Worm (Caenorhabditis elegans): ENCODE results near the gene rocf-1.

Gene rocf-1

ce11 chrV:15478597-15478996 lies 14.3 kb upstream of the rocf-1 start, which contains the start of gene C06B8.2:
Gene C06B8.2 (minus strand): TSS chrV:15478749.
- TF ChIP-seq D1046.2 (GFP tag; IDR thresholded peaks at IDR 0.05) (no peak), nhr-28 (tag; optimal IDR thresholded peaks at IDR 0.05) (peak; percentile 88), saeg-2 (GFP tag; IDR thresholded peaks at IDR 0.05) (no peak), F49E8.2 (tag; optimal IDR thresholded peaks at IDR 0.05; ENCODE audit: borderline replicate concordance) (no peak), lin-13 (GFP tag; optimal IDR thresholded peaks at IDR 0.05) (no peak), Y75B8A.6 (GFP tag; IDR thresholded peaks at IDR 0.05) (no peak), ztf-7 (tag; optimal IDR thresholded peaks at IDR 0.05) (no peak), dmd-8 (GFP tag; IDR thresholded peaks at IDR 0.05) (no peak), pqm-1 (tag; optimal IDR thresholded peaks at IDR 0.05) (peak; percentile 45), mdt-29 (GFP tag; IDR thresholded peaks at IDR 0.05) (no peak), daf-8 (GFP tag; IDR thresholded peaks at IDR 0.05) (no peak), dve-1 (tag; optimal IDR thresholded peaks at IDR 0.05; ENCODE audit: insufficient read depth) (no peak), mdl-1 (tag; optimal IDR thresholded peaks at IDR 0.05) (no peak)

DNA sequence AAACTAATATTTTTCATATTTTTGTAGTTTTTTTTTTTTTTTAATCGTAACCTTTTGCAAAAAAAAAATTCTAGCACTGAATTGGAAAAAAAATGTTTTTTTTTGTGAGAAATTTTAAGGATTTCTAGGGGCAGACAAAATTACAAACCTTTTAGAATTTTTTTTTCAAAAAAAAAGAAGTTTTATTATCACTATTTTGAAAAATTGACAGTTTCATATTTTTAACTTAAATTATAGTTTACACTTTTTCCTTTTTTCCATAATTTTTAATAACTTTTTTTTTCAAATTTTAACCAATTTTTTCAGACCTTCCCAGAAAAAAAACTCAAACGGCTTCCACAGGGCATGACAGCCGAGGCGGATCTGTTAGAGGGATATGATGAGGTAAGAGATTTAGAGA lies 6.7 kb upstream of the rocf-1 start, which contains the start of gene dpf-1:
Gene dpf-1, plus strand, starts transcription at position 301 of the 400 bp plus-strand sequence.
- TF ChIP-seq tag-97 (GFP tag; IDR thresholded peaks at IDR 0.05), result no peak
- TF ChIP-seq nhr-42 (GFP tag; IDR thresholded peaks at IDR 0.05), result no peak

DNA sequence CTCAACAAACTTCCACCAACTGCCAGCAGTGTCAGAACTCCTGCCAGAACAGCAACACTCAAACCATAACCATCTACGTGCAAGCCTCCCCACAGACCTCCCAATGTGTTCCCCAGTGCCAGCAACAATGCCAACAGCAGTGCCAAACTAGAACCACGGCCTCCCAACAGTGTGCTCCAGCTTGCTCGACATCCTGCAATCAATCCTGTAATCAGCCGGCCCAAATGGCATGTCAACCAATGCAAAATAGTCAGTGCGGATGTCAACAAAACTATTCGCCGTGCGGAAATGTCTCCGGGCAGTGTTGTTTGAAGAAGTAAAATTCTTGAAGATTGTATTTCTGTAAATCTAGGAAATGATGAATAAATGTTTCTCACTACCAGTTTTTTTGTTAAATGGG lies 2.4 kb upstream of the rocf-1 start:
- TF ChIP-seq aha-1 (tag) (peak; percentile 59), madf-5 (GFP tag; IDR thresholded peaks at IDR 0.05) (no peak), daf-16 (GFP tag; optimal IDR thresholded peaks at IDR 0.05) (no peak), daf-16 (tag; optimal IDR thresholded peaks at IDR 0.05) (no peak), unc-62 (GFP tag; optimal IDR thresholded peaks at IDR 0.05 in 1 of 2) (peak in 1 of 2 experiments; percentile 84), unc-62 (tag; optimal IDR thresholded peaks at IDR 0.05) (no peak), madf-9 (GFP tag; conservative IDR thresholded peaks at IDR 0.05) (no peak), zip-2 (tag; optimal IDR thresholded peaks at IDR 0.05) (no peak), daf-8 (GFP tag; IDR thresholded peaks at IDR 0.05) (no peak), hif-1 (tag; optimal IDR thresholded peaks at IDR 0.05) (no peak)

ce11 chrV:15466017-15466416 lies 1.7 kb upstream of the rocf-1 start:
- TF ChIP-seq set-16 (GFP tag; IDR thresholded peaks at IDR 0.05) (peak; percentile 50; the same call in 1 of the 2 replicates), hmg-1.1 (GFP tag; IDR thresholded peaks at IDR 0.05) (no peak), spr-1 (tag; optimal IDR thresholded peaks at IDR 0.05) (no peak), T20F7.1 (GFP tag; optimal IDR thresholded peaks at IDR 0.05) (no peak)

DNA sequence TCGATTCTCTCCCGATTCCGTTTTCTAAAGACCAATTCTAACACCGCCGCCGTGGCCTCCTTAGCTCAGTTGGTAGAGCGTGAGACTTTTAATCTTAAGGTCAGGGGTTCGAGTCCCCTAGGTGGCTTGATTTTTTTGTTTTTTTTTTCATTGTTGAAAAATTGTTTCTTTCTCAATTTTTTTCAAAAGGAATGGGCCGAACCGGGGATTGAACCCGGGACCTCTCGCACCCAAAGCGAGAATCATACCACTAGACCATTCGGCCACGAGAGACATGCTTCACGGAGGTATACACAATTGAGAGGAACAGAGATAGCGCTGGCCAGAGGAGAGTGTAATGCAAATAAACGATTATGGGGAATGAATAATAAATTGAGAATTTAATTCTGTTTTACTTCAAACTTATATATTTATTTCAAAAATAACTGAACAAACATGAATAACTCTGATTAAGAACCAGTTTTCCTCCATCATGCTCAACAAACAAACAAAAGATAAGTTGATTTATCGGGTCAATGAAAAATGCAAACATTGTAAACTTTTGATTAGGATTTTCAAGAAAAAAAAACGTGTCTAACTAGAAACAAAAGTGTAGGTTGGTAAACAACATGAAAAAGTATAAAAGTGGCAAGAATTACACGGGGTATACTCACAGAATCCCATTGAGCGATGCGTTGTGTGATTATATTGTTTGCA lies 878 bp upstream of the rocf-1 start, which contains the start of gene pqn-71:
Gene pqn-71, plus strand, starts transcription at position 646 of the 696 bp plus-strand sequence.
- TF ChIP-seq dpl-1 (GFP tag; optimal IDR thresholded peaks at IDR 0.05), result peak; percentile 66
- peak; percentile 91 for TF ChIP-seq F49E8.2 (tag; optimal IDR thresholded peaks at IDR 0.05; ENCODE audit: borderline replicate concordance)
- peak; percentile 60 for TF ChIP-seq ZK337.2 (GFP tag; IDR thresholded peaks at IDR 0.05)
- peak; percentile 95 for TF ChIP-seq rbr-2 (tag; optimal IDR thresholded peaks at IDR 0.05)
- peak; percentile 80 for TF ChIP-seq nhr-25 (tag; optimal IDR thresholded peaks at IDR 0.05; ENCODE audit: borderline replicate concordance, insufficient read depth)
- peak in 1 of 2 experiments; percentile 15 for TF ChIP-seq unc-62 (GFP tag; optimal IDR thresholded peaks at IDR 0.05 in 1 of 2)
- no peak for TF ChIP-seq unc-62 (tag; optimal IDR thresholded peaks at IDR 0.05)
- TF ChIP-seq mdt-29 (GFP tag; IDR thresholded peaks at IDR 0.05), result peak; percentile 93
- peak; percentile 83 for TF ChIP-seq gei-8 (GFP tag; optimal IDR thresholded peaks at IDR 0.05)
- TF ChIP-seq nhr-237 (tag; optimal IDR thresholded peaks at IDR 0.05), result peak; percentile 46
- peak; percentile 74 for TF ChIP-seq ceh-32 (tag; optimal IDR thresholded peaks at IDR 0.05; ENCODE audit: poor library complexity)
- no peak for TF ChIP-seq ama-1 (optimal IDR thresholded peaks at IDR 0.05)
- peak; percentile 97 for TF ChIP-seq hmg-1.1 (GFP tag; IDR thresholded peaks at IDR 0.05)
- peak; percentile 95 for TF ChIP-seq T26A8.4 (GFP tag; IDR thresholded peaks at IDR 0.05)
- peak; percentile 12 for TF ChIP-seq nhr-76 (tag; optimal IDR thresholded peaks at IDR 0.05)
- peak; percentile 90 for TF ChIP-seq lir-3 (tag; optimal IDR thresholded peaks at IDR 0.05)
- peak; percentile 95 for TF ChIP-seq F44E2.7 (GFP tag; IDR thresholded peaks at IDR 0.05)
- peak; percentile 79 for TF ChIP-seq zfp-2 (tag; optimal IDR thresholded peaks at IDR 0.05)
- peak; percentile 96 for TF ChIP-seq mep-1 (tag; optimal IDR thresholded peaks at IDR 0.05)
- TF ChIP-seq mxl-3 (GFP tag; optimal IDR thresholded peaks at IDR 0.05), result peak; percentile 76
- TF ChIP-seq ces-1 (GFP tag; optimal IDR thresholded peaks at IDR 0.05), result peak; percentile 36
